Fruit fly (Drosophila melanogaster): ENCODE results near the gene ArfGAP1.

ArfGAP1 gene

DNA sequence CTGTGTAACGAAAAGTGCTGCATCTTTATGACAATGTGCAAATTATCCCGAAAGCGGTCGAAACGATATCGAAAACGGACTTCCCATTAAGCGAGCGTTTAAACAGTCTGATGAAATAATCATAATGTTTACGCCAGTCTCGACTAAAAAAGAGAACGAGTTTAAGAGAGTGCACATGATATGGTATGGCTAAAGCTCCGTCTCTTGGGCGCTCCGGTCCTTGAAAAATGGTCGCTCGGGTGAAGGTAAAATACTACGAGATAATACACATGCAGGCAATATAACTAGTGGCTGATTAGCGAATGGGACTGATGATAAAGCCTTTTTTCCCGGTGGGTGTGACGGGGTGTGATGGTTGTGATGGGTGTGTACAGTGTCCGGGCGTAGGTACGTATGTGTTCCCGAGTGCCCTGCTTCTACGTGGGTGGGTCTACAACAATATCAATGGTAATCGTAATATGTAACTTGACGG lies 6.1 kb downstream of the ArfGAP1 start:
- no peak for TF ChIP-seq CG17801 (GFP tag; optimal IDR thresholded peaks at IDR 0.05; ENCODE audit: partially characterized antibody)

- no peak for TF ChIP-seq CG17801 (GFP tag; optimal IDR thresholded peaks at IDR 0.05; ENCODE audit: partially characterized antibody)
These were observed 6.7 kb downstream of the ArfGAP1 start for dm6 chr3L:12410472-12411213.

DNA sequence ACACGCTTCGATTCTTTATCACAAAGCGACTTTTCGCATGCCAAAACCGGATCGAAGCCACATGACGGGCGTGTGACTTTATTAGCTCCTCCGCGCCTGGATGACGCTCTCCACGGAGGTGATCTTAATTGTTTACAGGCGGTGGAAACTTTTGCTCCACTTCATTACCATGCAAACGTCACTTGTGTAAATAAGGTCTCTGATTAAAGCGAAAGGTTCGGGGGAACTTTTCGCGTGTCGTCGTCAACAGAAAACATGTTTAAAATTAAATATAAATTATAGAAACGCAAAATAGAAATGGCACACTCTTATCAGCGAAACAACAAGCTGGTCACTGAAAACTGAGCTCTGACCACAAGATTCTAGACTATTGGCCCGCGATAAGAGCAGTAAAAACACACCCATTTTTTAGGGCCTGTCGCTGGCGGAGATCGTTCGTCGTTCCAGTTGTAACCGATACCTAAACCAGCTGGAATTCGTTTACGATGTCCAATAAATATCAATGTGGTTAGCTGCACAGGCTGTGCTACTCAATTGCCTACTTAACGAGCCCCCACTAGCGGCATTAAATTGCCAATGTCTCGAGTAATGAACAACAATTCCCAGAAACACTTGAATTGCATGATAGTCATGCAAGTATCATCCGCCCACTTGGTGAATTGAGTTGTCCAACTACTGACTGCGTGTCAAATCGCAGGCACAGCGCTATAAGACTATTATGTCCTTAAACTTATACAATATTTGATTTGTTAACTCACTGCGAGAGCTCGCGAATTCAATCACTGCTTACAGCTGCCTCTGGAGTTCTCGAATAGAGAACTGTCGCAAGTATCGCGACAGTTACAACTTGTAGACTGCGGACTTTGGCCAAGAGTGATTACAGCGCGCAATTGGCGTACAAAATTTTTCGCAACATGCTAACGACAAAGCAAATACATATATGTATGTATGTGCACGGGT lies 7.8 kb downstream of the ArfGAP1 start:
- TF ChIP-seq CG17801 (GFP tag; optimal IDR thresholded peaks at IDR 0.05; ENCODE audit: partially characterized antibody) = no peak

DNA sequence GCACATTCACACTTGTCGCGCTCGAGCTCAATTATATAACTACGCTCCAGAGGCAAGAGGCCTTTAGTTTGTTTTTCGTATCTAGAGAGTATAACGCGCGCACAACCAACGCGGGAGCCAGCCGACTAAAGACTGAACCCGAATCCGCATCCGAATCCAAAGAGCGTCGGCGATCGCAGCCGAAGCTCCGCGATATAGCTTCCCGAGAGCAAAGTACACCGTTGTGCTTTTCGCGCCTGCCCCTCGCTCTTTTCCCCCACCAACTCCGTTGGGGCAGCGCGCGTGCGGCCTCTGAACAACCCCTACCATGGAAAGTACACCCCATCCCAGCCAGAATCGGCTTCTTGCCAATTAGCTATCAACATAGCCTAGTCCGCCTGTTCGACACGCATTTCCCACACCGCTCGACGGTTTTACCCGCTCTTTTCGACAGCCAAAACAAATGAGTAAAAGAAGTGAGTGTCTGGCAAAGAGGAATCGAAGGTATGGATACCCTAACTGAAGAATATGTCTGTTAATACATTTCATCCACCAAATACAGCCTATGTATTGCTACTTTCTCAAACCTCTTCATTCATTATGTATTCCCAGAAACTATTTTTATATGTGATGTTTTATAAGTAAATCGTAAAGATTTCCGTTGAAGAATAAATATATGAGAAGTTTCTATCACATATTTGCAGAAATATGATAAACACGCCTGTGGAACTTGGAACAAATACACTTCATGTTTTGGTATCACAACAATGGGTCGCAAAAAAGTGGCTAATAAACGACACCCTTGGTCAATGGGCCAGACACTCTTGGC lies 8.7 kb downstream of the ArfGAP1 start:
- peak; percentile 57 for TF ChIP-seq CG17801 (GFP tag; optimal IDR thresholded peaks at IDR 0.05; ENCODE audit: partially characterized antibody)

dm6 chr3L:12407779-12408178 lies 9.6 kb downstream of the ArfGAP1 start:
- no peak for TF ChIP-seq CG17801 (GFP tag; optimal IDR thresholded peaks at IDR 0.05; ENCODE audit: partially characterized antibody)

DNA sequence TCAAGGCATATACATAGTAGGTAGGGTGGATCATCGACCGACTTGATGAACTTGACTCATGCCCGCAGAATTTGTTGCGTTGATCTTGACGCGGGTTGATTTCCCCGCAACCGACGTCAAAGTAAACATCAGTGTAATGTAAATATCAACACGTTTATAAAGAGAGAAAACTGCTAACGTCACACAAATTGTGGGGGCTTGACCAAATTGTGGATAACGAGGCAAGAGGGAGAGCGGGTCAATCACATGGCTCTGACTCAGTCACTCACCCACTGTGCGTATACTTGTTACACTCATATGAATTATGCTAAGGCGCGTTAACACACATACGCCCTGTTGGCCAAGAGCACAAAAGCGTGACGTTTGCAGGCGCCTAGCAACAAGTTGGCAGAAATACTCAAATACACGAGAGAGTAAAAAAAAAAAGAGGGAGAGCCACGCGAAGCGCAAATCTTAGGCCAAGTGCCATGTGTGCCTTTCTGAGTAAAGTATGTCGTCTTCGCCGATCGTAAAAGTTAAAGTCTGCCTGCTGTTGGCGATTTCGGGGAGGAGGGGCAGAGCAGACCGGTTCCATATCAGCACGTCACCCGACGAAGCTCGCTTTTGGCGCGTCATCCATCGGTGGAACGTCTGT lies 10.3 kb downstream of the ArfGAP1 start:
- peak; percentile 49 for TF ChIP-seq CG17801 (GFP tag; optimal IDR thresholded peaks at IDR 0.05; ENCODE audit: partially characterized antibody)

DNA sequence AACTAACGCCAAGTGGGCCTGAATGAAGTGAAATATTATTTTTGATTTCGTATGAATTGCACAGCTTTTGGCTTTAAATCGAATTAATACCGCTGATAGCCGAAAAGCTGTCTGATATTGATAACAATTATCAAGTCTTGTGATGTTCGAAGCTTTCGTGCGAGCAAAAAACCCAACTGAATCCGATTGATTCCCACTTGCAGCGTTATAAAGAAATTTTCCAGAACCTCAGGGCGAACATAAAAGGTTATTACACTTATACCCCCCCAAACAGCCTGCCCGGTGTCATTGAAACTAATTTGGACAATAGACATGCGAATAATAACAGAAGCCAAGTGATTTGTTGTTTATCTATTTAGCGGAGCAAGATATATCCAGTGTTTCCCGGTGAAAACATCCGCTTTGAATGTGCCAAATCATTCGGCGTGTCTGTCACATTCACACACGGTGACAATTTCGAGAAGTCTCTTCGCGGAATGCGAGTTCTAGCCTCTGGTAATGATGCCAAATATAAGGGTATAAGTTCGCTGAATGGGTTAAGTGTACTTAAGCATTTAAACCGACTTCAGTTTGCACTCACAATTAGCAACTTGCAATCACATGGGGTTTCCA lies 11.4 kb downstream of the ArfGAP1 start:
- TF ChIP-seq CG17801 (GFP tag; optimal IDR thresholded peaks at IDR 0.05; ENCODE audit: partially characterized antibody) = no peak

DNA sequence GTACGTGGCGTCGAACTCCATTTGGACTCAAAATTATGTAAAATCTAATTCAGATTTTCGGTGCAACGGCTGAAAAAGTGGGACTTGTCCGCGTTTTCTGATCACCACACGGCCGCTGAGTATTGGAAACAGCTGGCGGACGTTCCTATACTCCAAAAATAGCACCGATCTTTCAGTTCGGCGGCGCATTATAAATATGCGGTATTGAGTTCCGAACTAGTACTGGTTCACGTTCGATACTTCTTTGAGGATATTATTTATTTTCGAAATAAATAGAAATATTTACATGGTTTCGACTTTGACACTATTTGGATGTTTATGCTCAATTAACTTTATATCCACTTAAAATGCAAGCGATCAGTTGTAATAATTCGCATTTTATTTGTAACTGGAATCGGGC lies 15.6 kb downstream of the ArfGAP1 start, which contains the start of gene Smyd4-2:
Gene Smyd4-2 (minus strand): TSS at position 136 of the 400 bp plus-strand sequence.
- no peak for TF ChIP-seq CG17801 (GFP tag; optimal IDR thresholded peaks at IDR 0.05; ENCODE audit: partially characterized antibody)

DNA sequence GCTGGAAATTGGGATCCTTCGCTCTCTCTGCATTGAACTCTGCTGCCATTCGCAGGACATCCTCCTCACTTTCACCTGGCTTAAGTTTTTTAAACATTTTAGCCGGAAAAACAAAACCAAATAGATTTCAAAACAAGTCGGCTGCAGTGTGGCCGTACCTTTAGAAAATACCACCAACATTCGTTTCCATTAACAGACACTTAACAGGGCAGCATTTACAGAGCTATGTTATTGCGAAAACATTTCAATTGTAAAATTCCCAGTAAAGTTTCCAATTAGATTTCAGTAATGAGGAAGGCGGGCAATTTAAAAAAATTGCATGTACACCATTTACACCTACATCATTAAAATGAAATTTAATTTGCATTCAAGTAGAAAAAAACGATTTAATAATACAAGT lies 18.2 kb downstream of the ArfGAP1 start, which contains the start of gene CG32104:
Gene CG32104 (minus strand): TSS at position 152 of the 400 bp plus-strand sequence.
- TF ChIP-seq CG17801 (GFP tag; optimal IDR thresholded peaks at IDR 0.05; ENCODE audit: partially characterized antibody) = no peak

dm6 chr3L:12395871-12396270 lies 21.5 kb downstream of the ArfGAP1 start, which contains the start of gene Obp69a:
Gene Obp69a (plus strand): TSS chr3L:12396171.
- no peak for TF ChIP-seq CG17801 (GFP tag; optimal IDR thresholded peaks at IDR 0.05; ENCODE audit: partially characterized antibody)

dm6 chr3L:12392758-12393157 lies 24.6 kb downstream of the ArfGAP1 start:
- no peak for TF ChIP-seq CG17801 (GFP tag; optimal IDR thresholded peaks at IDR 0.05; ENCODE audit: partially characterized antibody)

dm6 chr3L:12392068-12392467 lies 25.3 kb downstream of the ArfGAP1 start:
- no peak for TF ChIP-seq CG17801 (GFP tag; optimal IDR thresholded peaks at IDR 0.05; ENCODE audit: partially characterized antibody)

- TF ChIP-seq CG17801 (GFP tag; optimal IDR thresholded peaks at IDR 0.05; ENCODE audit: partially characterized antibody) = peak; percentile 8
These were observed 26.0 kb downstream of the ArfGAP1 start, which contains the start of gene Ncc69 for dm6 chr3L:12391240-12391843. Gene Ncc69 (minus strand): TSS chr3L:12391444.

Data from ovary, adult (tissue).